Worm (Caenorhabditis elegans) whole organism, L1 larva: ENCODE measurements around the gene tag-329.

Source experiments
- C16A3.4 ChIP-seq: fragments of 150-350 bp; optimal IDR thresholded peaks from 2 replicates; lab custom pipeline; 2014; ENCODE audit warnings: missing biosample characterization, missing genetic modification characterization
- C34B4.2 ChIP-seq: sonication (generic microtip); optimal IDR thresholded peaks from 2 replicates; lab custom pipeline; 2017; ENCODE audit warnings: mild to moderate bottlenecking, missing genetic modification characterization, missing compliant biosample characterization
- F16B12.6 ChIP-seq: fragments of 150-350 bp; optimal IDR thresholded peaks from 2 replicates; lab custom pipeline; 2014; ENCODE audit warnings: missing biosample characterization, missing genetic modification characterization
- Y116A8C.19 ChIP-seq: sonication (generic microtip); optimal IDR thresholded peaks from 2 replicates; lab custom pipeline; 2016; ENCODE audit warnings: missing compliant biosample characterization, missing genetic modification characterization, borderline replicate concordance
- blmp-1 ChIP-seq: fragments of 150-350 bp; optimal IDR thresholded peaks from 2 replicates; lab custom pipeline; 2014; ENCODE audit warnings: missing biosample characterization, missing genetic modification characterization
- ceh-8 ChIP-seq: fragments of 200-800 bp; sonication (Bioruptor generic); optimal IDR thresholded peaks from 2 replicates; lab custom pipeline; 2018; ENCODE audit warnings: mild to moderate bottlenecking, missing genetic modification characterization, moderate library complexity, missing compliant biosample characterization
- ceh-82 ChIP-seq, 3 experiments: fragments of 150-350 bp in 1 of 3; sonication (generic microtip) in 2 of 3; optimal IDR thresholded peaks; 2 replicates each; lab custom pipeline; 2014 to 2017; ENCODE audit warnings: missing biosample characterization in 3 of 3, missing genetic modification characterization in 3 of 3
- ceh-90 ChIP-seq: sonication (generic microtip); optimal IDR thresholded peaks from 2 replicates; lab custom pipeline; 2016; ENCODE audit warnings: missing genetic modification characterization, missing compliant biosample characterization
- dpl-1 ChIP-seq, 3 experiments: fragments of 150-350 bp in 2 of 3; sonication (generic microtip) in 1 of 3; optimal IDR thresholded peaks; 2 replicates each; lab custom pipeline; 2014 to 2017; ENCODE audit warnings: missing biosample characterization in 3 of 3, missing genetic modification characterization in 3 of 3, missing genetic modification reagents in 3 of 3
- dsc-1 ChIP-seq: sonication (generic microtip); optimal IDR thresholded peaks from 2 replicates; lab custom pipeline; 2016; ENCODE audit warnings: mild to moderate bottlenecking, missing genetic modification characterization, missing compliant biosample characterization
- efl-1 ChIP-seq, 4 experiments: fragments of 150-350 bp; optimal IDR thresholded peaks in 3 of 4; peaks in 1 of 4; 1 replicate in 1 of 4; 2 replicates in 3 of 4; lab custom pipeline; 2014; ENCODE audit warnings: missing biosample characterization in 2 of 4, missing genetic modification characterization in 2 of 4, missing genetic modification reagents in 2 of 4
- efl-3 ChIP-seq: fragments of 200-800 bp; sonication (Bioruptor generic); optimal IDR thresholded peaks from 2 replicates; lab custom pipeline; 2018; ENCODE audit warnings: mild to moderate bottlenecking, missing genetic modification characterization, missing compliant biosample characterization
- egl-13 ChIP-seq: sonication (generic microtip); optimal IDR thresholded peaks from 2 replicates; lab custom pipeline; 2016; ENCODE audit warnings: missing genotype, missing genetic modification reagents, missing genetic modification characterization, missing compliant biosample characterization
- egl-27 ChIP-seq, 2 experiments: fragments of 150-350 bp in 1 of 2; sonication (generic microtip); optimal IDR thresholded peaks; 3 replicates each; lab custom pipeline; 2017 to 2018; ENCODE audit warnings: missing biosample characterization in 2 of 2, missing genetic modification characterization in 2 of 2, missing genetic modification reagents in 2 of 2
- fkh-10 ChIP-seq: sonication (generic microtip); optimal IDR thresholded peaks from 2 replicates; lab custom pipeline; 2017; ENCODE audit warnings: missing biosample characterization, missing genetic modification reagents, missing genetic modification characterization
- fkh-4 ChIP-seq: sonication (generic microtip); optimal IDR thresholded peaks from 2 replicates; lab custom pipeline; 2016; ENCODE audit warnings: missing compliant biosample characterization, missing genetic modification characterization, borderline replicate concordance
- fkh-8 ChIP-seq: sonication (generic microtip); optimal IDR thresholded peaks from 2 replicates; lab custom pipeline; 2016; ENCODE audit warnings: mild to moderate bottlenecking, missing genetic modification characterization, missing compliant biosample characterization
- fos-1 ChIP-seq: fragments of 150-350 bp; optimal IDR thresholded peaks from 2 replicates; lab custom pipeline; 2014; ENCODE audit warnings: missing biosample characterization, missing genetic modification characterization
- hlh-17 ChIP-seq: fragments of 200-800 bp; sonication (Bioruptor generic); optimal IDR thresholded peaks from 2 replicates; lab custom pipeline; 2018; ENCODE audit warnings: missing genetic modification characterization, mild to moderate bottlenecking, missing compliant biosample characterization, moderate library complexity, borderline replicate concordance
- hlh-4 ChIP-seq: sonication (generic microtip); optimal IDR thresholded peaks from 2 replicates; lab custom pipeline; 2016; ENCODE audit warnings: mild to moderate bottlenecking, missing genetic modification characterization, missing compliant biosample characterization
- irx-1 ChIP-seq: sonication (generic microtip); optimal IDR thresholded peaks from 2 replicates; lab custom pipeline; 2016; ENCODE audit warnings: missing genetic modification characterization, missing compliant biosample characterization
- isw-1 ChIP-seq: fragments of 200-800 bp; sonication (Bioruptor generic); IDR thresholded peaks from 2 replicates; pipeline ENCODE4 v1.3.6; 2022; ENCODE audit warnings: missing genetic modification characterization, missing compliant biosample characterization
- jun-1 ChIP-seq: fragments of 150-350 bp; optimal IDR thresholded peaks from 2 replicates; lab custom pipeline; 2014; ENCODE audit warnings: missing biosample characterization, missing genetic modification reagents, missing genetic modification characterization
- lin-13 ChIP-seq: fragments of 150-350 bp; optimal IDR thresholded peaks from 2 replicates; lab custom pipeline; 2014; ENCODE audit warnings: missing biosample characterization, missing genetic modification reagents, missing genetic modification characterization
- lin-14 ChIP-seq: fragments of 200-800 bp; sonication (Bioruptor generic); optimal IDR thresholded peaks from 2 replicates; lab custom pipeline; 2018; ENCODE audit warnings: mild to moderate bottlenecking, missing genetic modification characterization, moderate library complexity, missing compliant biosample characterization
- lin-15B ChIP-seq: fragments of 150-350 bp; sonication (generic microtip); optimal IDR thresholded peaks from 3 replicates; lab custom pipeline; 2014; ENCODE audit warnings: missing biosample characterization, missing genetic modification characterization
- lin-35 ChIP-seq, 2 experiments: fragments of 150-350 bp; optimal IDR thresholded peaks; 2 replicates each; lab custom pipeline; 2014; ENCODE audit warnings: missing biosample characterization in 2 of 2, missing genetic modification characterization in 2 of 2, missing genetic modification reagents in 2 of 2
- lin-39 ChIP-seq: fragments of 150-350 bp; optimal IDR thresholded peaks from 2 replicates; lab custom pipeline; 2014; ENCODE audit warnings: missing biosample characterization, missing genetic modification reagents, missing genetic modification characterization
- lir-3 ChIP-seq: sonication (generic microtip); optimal IDR thresholded peaks from 2 replicates; lab custom pipeline; 2016; ENCODE audit warnings: mild to moderate bottlenecking, missing genetic modification characterization, moderate library complexity, missing compliant biosample characterization; ENCODE audit not compliant: poor library complexity
- lsy-2 ChIP-seq, 2 experiments: fragments of 150-350 bp; optimal IDR thresholded peaks; 2 replicates each; lab custom pipeline; 2014; ENCODE audit warnings: missing biosample characterization in 2 of 2, missing genetic modification characterization in 2 of 2
- mep-1 ChIP-seq: fragments of 150-350 bp; optimal IDR thresholded peaks from 2 replicates; lab custom pipeline; 2014; ENCODE audit warnings: missing biosample characterization, missing genetic modification characterization
- nhr-11 ChIP-seq: fragments of 150-350 bp; optimal IDR thresholded peaks from 2 replicates; lab custom pipeline; 2014; ENCODE audit warnings: missing biosample characterization, missing genetic modification characterization
- nhr-19 ChIP-seq: fragments of 200-800 bp; sonication (Bioruptor generic); conservative IDR thresholded peaks from 2 replicates; pipeline ENCODE4 v1.3.6; 2022; ENCODE audit warnings: missing genetic modification characterization, missing compliant biosample characterization
- nhr-20 ChIP-seq: sonication (generic microtip); optimal IDR thresholded peaks from 2 replicates; lab custom pipeline; 2016; ENCODE audit warnings: mild to moderate bottlenecking, missing genetic modification characterization, missing compliant biosample characterization
- nhr-47 ChIP-seq: sonication (generic microtip); optimal IDR thresholded peaks from 2 replicates; lab custom pipeline; 2016; ENCODE audit warnings: mild to moderate bottlenecking, missing genetic modification characterization, moderate library complexity, missing compliant biosample characterization
- nhr-71 ChIP-seq: sonication (generic microtip); optimal IDR thresholded peaks from 2 replicates; lab custom pipeline; 2016; ENCODE audit warnings: mild to moderate bottlenecking, missing genetic modification characterization, moderate library complexity, missing compliant biosample characterization
- nhr-77 ChIP-seq: fragments of 150-350 bp; optimal IDR thresholded peaks from 2 replicates; lab custom pipeline; 2014; ENCODE audit warnings: missing biosample characterization, missing genetic modification characterization
- nhr-84 ChIP-seq: sonication (generic microtip); optimal IDR thresholded peaks from 2 replicates; lab custom pipeline; 2017; ENCODE audit warnings: missing biosample characterization, missing genetic modification characterization
- pqm-1 ChIP-seq: sonication (generic microtip); optimal IDR thresholded peaks from 3 replicates; lab custom pipeline; 2017; ENCODE audit warnings: missing biosample characterization, missing genetic modification characterization
- rnt-1 ChIP-seq: sonication (generic microtip); optimal IDR thresholded peaks from 2 replicates; lab custom pipeline; 2016; ENCODE audit warnings: mild to moderate bottlenecking, missing genetic modification characterization, moderate library complexity, missing compliant biosample characterization
- skn-1 ChIP-seq: fragments of 150-350 bp; optimal IDR thresholded peaks from 2 replicates; lab custom pipeline; 2014; ENCODE audit warnings: missing biosample characterization, missing genetic modification characterization
- snpc-4 ChIP-seq: fragments of 150-350 bp; optimal IDR thresholded peaks from 2 replicates; lab custom pipeline; 2014; ENCODE audit warnings: missing biosample characterization, missing genetic modification characterization
- snu-23 ChIP-seq: sonication (generic microtip); optimal IDR thresholded peaks from 2 replicates; lab custom pipeline; 2016; ENCODE audit warnings: missing genetic modification characterization, missing compliant biosample characterization
- sox-4 ChIP-seq: sonication (generic microtip); optimal IDR thresholded peaks from 2 replicates; lab custom pipeline; 2016; ENCODE audit warnings: missing genetic modification characterization, missing compliant biosample characterization
- sptf-1 ChIP-seq: fragments of 150-350 bp; optimal IDR thresholded peaks from 2 replicates; lab custom pipeline; 2014; ENCODE audit warnings: missing biosample characterization, missing genetic modification characterization
- sup-37 ChIP-seq: fragments of 200-800 bp; sonication (Bioruptor generic); optimal IDR thresholded peaks from 2 replicates; lab custom pipeline; 2018; ENCODE audit warnings: mild to moderate bottlenecking, missing genetic modification characterization, missing compliant biosample characterization
- swsn-7 ChIP-seq: sonication (generic microtip); optimal IDR thresholded peaks from 2 replicates; lab custom pipeline; 2016; ENCODE audit warnings: missing genetic modification characterization, missing compliant biosample characterization
- tbx-2 ChIP-seq: sonication (generic microtip); optimal IDR thresholded peaks from 2 replicates; lab custom pipeline; 2016; ENCODE audit warnings: missing genetic modification characterization, missing compliant biosample characterization
- unc-86 ChIP-seq: sonication (generic microtip); optimal IDR thresholded peaks from 2 replicates; lab custom pipeline; 2016; ENCODE audit warnings: missing genetic modification characterization, missing compliant biosample characterization
- xbp-1 ChIP-seq: sonication (generic microtip); optimal IDR thresholded peaks from 2 replicates; lab custom pipeline; 2016; ENCODE audit warnings: missing genetic modification characterization, missing compliant biosample characterization

tag-329 gene

ce11 chrV:9549459-9549858, 14.7 kb downstream of the tag-329 start, which contains the start of gene nstp-10:
Gene nstp-10 (minus strand): TSS chrV:9549836.
- TF ChIP-seq tbx-2 (tag; lab: Kevin White, UChicago): peak; percentile 16
- peak; percentile 50 for TF ChIP-seq nhr-19 (GFP tag; lab: Robert Waterston, UW)
- TF ChIP-seq efl-1 (optimal IDR thresholded peaks at IDR 0.05; lab: Kevin White, UChicago): peak; percentile 64 to 68
- TF ChIP-seq efl-1 (GFP tag; optimal IDR thresholded peaks at IDR 0.05 in 1 of 2; lab: Kevin White, UChicago): peak in 1 of 2 experiments; percentile 53
- peak; percentile 67 for TF ChIP-seq lin-14
- TF ChIP-seq dsc-1: peak; percentile 16
- no peak for TF ChIP-seq hlh-4
- TF ChIP-seq nhr-20 (tag; lab: Kevin White, UChicago): peak; percentile 44
- no peak for TF ChIP-seq sup-37 (GFP tag; lab: Kevin White, UChicago)
- TF ChIP-seq hlh-17: no peak
- peak; percentile 12 to 46 (median 43) for TF ChIP-seq dpl-1 (GFP tag; optimal IDR thresholded peaks at IDR 0.05; lab: Kevin White, UChicago)
- peak; percentile 4 for TF ChIP-seq snpc-4
- peak; percentile 21 for TF ChIP-seq skn-1 (tag; lab: Kevin White, UChicago)
- TF ChIP-seq ceh-90 (tag; lab: Kevin White, UChicago): no peak
- TF ChIP-seq nhr-47 (tag; lab: Kevin White, UChicago): peak; percentile 45
- TF ChIP-seq isw-1 (GFP tag; lab: Robert Waterston, UW): peak; percentile 17; the same call in 1 of the 2 replicates
- no peak for TF ChIP-seq fkh-4 (tag; lab: Kevin White, UChicago)
- peak; percentile 57 to 69 for TF ChIP-seq lin-35 (GFP tag; optimal IDR thresholded peaks at IDR 0.05; lab: Kevin White, UChicago)
- TF ChIP-seq Y116A8C.19 (tag; lab: Kevin White, UChicago): no peak
- TF ChIP-seq lin-13 (GFP tag; lab: Kevin White, UChicago): peak; percentile 16
- TF ChIP-seq lin-15B (tag; lab: Kevin White, UChicago): peak; percentile 31
- peak; percentile 46 for TF ChIP-seq swsn-7 (tag; lab: Kevin White, UChicago)
- TF ChIP-seq jun-1: peak; percentile 7
- peak; percentile 36 for TF ChIP-seq rnt-1
- peak; percentile 54 for TF ChIP-seq nhr-71 (tag; lab: Kevin White, UChicago)
- TF ChIP-seq F16B12.6 (tag; lab: Kevin White, UChicago): peak; percentile 73
- peak in 1 of 3 experiments; percentile 31 for TF ChIP-seq ceh-82 (tag; optimal IDR thresholded peaks at IDR 0.05; lab: Kevin White, UChicago)
- no peak for TF ChIP-seq lin-39 (tag; lab: Kevin White, UChicago)
- TF ChIP-seq egl-27 (tag; optimal IDR thresholded peaks at IDR 0.05; lab: Kevin White, UChicago): no peak
- TF ChIP-seq lsy-2 (tag; optimal IDR thresholded peaks at IDR 0.05; lab: Kevin White, UChicago): peak; percentile 62 to 79
- peak; percentile 31 for TF ChIP-seq C16A3.4 (tag; lab: Kevin White, UChicago)
- TF ChIP-seq irx-1 (tag; lab: Kevin White, UChicago): peak; percentile 12
- peak; percentile 12 for TF ChIP-seq mep-1
- peak; percentile 51 for TF ChIP-seq xbp-1
- TF ChIP-seq fos-1: peak; percentile 12
- peak; percentile 11 for TF ChIP-seq fkh-8 (tag; lab: Kevin White, UChicago)
- peak; percentile 35 for TF ChIP-seq unc-86 (tag; lab: Kevin White, UChicago)
- TF ChIP-seq snu-23 (GFP tag; lab: Kevin White, UChicago): peak; percentile 67

DNA sequence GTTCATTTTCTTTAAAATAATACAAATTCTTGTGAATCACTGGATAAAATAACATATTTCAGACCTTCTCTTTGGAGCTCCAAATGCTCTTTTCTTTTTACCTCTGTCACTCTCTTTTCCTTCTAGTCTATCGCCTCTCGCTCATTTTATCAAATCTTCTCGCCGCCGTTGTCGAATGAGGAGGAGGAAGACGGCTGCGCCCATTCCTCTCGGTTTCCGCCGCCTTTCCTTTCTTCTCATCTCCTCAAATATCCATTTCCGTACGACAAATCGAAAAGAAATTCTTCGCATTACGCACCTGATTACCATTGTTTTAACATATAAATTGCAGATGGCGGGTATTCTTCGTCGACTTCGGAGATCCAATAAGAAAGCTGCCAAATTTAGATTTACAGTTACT, 15.6 kb downstream of the tag-329 start, which contains the start of gene ehbp-1:
TSS of gene ehbp-1 (plus strand) at position 332 of the 400 bp plus-strand sequence.
- TF ChIP-seq lsy-2 (tag; optimal IDR thresholded peaks at IDR 0.05; lab: Kevin White, UChicago) (no peak), sox-4 (tag; lab: Kevin White, UChicago) (no peak), pqm-1 (tag; lab: Kevin White, UChicago) (no peak), rnt-1 (no peak), lir-3 (no peak), lin-14 (peak; percentile 80), nhr-47 (tag; lab: Kevin White, UChicago) (no peak), nhr-84 (no peak), dpl-1 (GFP tag; optimal IDR thresholded peaks at IDR 0.05; lab: Kevin White, UChicago) (no peak), blmp-1 (tag; lab: Kevin White, UChicago) (peak; percentile 67), efl-3 (GFP tag; lab: Kevin White, UChicago) (no peak), egl-13 (tag; lab: Kevin White, UChicago) (peak; percentile 18), nhr-77 (tag; lab: Kevin White, UChicago) (no peak), skn-1 (tag; lab: Kevin White, UChicago) (no peak), swsn-7 (tag; lab: Kevin White, UChicago) (peak; percentile 0), nhr-71 (tag; lab: Kevin White, UChicago) (peak; percentile 18), hlh-4 (no peak), snu-23 (GFP tag; lab: Kevin White, UChicago) (peak; percentile 1), nhr-11 (tag; lab: Kevin White, UChicago) (no peak), ceh-8 (GFP tag; lab: Kevin White, UChicago) (no peak), fkh-4 (tag; lab: Kevin White, UChicago) (no peak), fkh-10 (GFP tag; lab: Kevin White, UChicago) (peak; percentile 58), C34B4.2 (tag; lab: Kevin White, UChicago) (no peak), jun-1 (no peak), sup-37 (GFP tag; lab: Kevin White, UChicago) (no peak), fkh-8 (tag; lab: Kevin White, UChicago) (no peak), sptf-1 (no peak)
